Fruit fly (Drosophila melanogaster) S2 (cell line): ENCODE measurements around the gene Rsbp15.

Experiments used
- CG8478 ChIP-seq: fragments of >200 bp; optimal IDR thresholded peaks from 2 replicates; lab custom pipeline; 2018
- CTCF ChIP-seq, 2 experiments: fragments of >200 bp; optimal IDR thresholded peaks; 2 replicates each; lab custom pipeline; 2018

Rsbp15 gene

DNA sequence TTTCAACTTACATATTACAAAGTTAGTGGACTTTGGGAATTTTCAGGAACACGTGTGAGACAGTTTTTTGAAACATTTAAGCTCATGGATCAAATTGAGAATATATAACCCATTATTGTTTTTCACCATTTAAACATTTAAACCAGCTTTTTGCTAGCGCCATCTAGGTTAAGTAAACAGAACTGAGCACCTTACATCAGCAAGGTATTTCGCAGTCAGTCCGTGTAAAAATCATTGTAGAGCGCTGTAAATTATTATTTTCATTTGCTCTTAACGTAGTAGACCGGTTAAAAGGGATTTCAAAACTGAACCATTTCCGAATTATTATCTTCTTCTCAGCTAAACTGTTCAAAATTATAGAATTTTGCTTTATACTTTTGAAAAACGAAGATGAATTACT lies at the start of gene Rsbp15:
Rsbp15 (plus strand) TSS at position 295 of the 400 bp plus-strand sequence.
- TF ChIP-seq CG8478 (lab: Kevin White, UChicago) (no peak), CTCF (optimal IDR thresholded peaks at IDR 0.05; lab: Kevin White, UChicago) (peak; percentile 86 to 91)

DNA sequence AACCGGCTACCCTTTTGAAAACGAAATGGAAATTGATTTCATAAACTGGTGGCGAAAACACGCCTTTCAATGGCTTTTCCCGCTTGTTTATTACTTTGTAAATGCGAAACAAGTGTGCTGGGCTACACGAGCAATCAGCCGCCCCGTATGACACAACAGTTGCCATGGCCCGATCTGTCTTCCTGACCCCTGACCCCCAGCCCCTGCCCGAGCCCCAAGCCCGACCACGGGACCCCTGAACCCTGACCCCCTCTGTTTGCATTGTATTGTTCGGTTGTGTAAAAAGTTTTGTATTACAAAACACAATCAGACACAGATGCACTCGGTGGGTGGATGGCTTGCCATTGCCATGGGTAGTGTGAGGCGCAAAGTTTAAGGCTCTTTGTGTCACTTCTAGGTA lies 36.6 kb upstream of the Rsbp15 start:
- TF ChIP-seq CG8478 (lab: Kevin White, UChicago) (no peak), CTCF (optimal IDR thresholded peaks at IDR 0.05; lab: Kevin White, UChicago) (no peak)

DNA sequence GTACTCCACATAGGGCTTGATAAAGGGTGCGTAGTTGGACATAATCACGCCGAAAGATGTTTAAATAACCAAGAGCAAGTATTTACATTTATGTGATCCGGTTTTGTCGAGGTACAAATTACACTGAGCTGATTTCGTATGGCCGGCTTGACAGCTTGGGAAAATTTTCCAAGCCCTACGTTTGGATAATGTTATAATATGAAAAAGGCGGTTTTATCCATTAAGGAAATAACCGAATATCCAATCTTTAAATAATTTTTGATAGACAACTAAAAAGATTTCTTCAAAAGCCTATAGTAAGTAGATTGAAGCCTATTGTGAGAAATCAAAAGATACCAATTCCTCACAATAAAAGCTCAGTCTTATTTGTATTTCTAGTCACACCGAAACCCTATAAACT lies 27.3 kb upstream of the Rsbp15 start, which contains the start of the genes eIF3d2 and CG43450:
eIF3d2 (minus strand) TSS at position 101 of the 400 bp plus-strand sequence.
CG43450 (plus strand) TSS at position 384 of the 400 bp plus-strand sequence.
- TF ChIP-seq CTCF (optimal IDR thresholded peaks at IDR 0.05; lab: Kevin White, UChicago) (no peak), CG8478 (lab: Kevin White, UChicago) (no peak)

DNA sequence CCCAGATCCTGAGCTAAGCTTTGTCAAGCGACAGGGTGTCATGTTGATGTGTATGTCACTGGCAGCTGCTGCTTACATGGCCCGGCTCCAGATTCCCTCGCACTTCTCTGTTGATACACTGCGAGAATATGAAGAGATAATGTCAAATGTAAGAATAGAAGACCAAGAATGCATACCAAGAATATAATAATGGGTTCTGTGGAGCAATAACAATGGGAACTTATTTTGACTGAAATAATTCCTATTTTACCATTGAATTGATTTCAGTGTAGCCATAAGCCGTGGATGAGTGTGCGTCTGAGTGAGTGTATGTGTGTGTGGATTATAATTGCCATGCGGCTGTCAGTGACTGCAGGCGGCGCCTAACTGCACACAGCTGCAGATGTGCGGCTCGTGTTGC lies 26.1 kb upstream of the Rsbp15 start:
- TF ChIP-seq CTCF (optimal IDR thresholded peaks at IDR 0.05; lab: Kevin White, UChicago) (no peak), CG8478 (lab: Kevin White, UChicago) (no peak)

DNA sequence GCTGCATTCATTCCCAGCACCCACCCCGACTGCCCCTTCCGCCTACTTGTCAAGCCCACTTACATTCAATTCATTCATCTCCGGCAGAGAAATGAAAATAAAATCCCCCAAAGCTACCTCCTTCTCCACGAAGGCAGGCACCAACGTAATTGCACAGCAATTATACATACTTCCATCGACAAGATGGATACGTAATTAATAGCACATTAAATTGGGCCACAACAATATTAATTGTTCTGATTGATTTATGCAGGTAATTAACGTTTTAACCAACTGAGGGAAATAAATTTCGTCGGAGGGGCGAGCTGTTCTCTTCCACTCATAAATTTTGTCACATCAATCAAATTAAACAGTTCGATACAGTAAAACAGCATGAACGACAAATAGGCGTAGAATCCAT lies 24.5 kb upstream of the Rsbp15 start, which contains the start of gene Adk1:
Adk1 (plus strand) TSS at position 301 of the 400 bp plus-strand sequence.
- TF ChIP-seq CG8478 (lab: Kevin White, UChicago) (no peak), CTCF (optimal IDR thresholded peaks at IDR 0.05; lab: Kevin White, UChicago) (no peak)

DNA sequence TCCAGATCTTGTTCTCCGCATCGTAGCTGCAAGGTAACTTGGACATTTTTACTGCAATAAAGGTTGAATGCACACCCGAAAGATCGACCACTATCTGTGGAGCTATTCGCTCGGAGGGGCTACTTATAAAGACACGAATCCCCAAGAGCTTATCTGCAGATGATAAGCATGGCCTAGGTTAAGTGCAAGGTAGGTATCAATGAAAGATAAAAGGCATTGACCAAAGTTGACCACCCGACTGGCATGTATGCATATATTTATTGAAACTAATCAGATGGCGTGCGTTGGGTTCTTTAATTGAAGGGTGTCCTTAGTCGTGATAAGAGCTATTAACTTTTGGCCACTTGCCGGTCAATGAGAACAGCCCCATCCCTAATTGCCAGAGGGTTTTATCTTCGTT lies 11.9 kb upstream of the Rsbp15 start, which contains the start of gene CG4830:
CG4830 (minus strand) TSS at position 101 of the 400 bp plus-strand sequence.
- TF ChIP-seq CTCF (optimal IDR thresholded peaks at IDR 0.05; lab: Kevin White, UChicago) (no peak), CG8478 (lab: Kevin White, UChicago) (no peak)

DNA sequence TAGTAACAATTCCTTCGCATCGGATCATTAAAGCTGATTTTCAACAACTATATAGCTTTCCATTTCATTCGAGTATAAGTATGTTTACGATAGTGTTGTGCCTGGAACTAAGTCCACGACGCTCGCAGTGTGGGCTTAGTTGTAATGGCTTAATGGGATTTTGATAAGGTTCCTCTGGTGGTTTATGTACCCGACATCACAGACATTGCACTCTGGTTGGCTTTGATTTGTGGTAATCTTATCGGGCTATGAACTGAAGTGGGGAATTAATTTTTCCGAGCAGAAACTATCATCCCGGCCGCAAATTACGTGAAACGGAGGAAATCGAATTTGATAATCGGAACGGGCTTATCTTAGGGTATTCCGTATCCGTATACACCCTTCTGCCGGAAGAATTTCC lies 10.6 kb upstream of the Rsbp15 start:
- no peak for TF ChIP-seq CTCF (optimal IDR thresholded peaks at IDR 0.05; lab: Kevin White, UChicago)
- no peak for TF ChIP-seq CG8478 (lab: Kevin White, UChicago)

DNA sequence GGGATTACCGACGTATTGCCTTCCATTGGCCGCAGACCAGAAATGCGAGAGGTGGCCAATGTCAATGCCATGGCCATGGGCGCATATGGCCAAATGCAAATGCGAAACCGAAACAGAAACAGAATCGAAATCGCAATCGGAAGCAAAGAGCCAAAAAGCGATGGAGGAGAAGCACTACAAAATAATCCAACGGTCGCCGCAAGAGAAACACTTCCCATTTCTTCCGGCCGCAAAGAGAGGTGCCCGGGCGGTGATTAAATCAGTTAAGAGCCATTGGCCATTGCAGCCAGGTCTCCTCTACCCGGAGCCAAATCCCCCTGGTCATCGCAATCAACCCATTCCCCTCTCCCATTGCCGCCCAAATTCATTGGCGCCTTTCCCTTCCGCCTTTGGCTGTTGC lies 8.0 kb upstream of the Rsbp15 start, which contains the start of gene CG14742:
CG14742 (plus strand) TSS at position 301 of the 400 bp plus-strand sequence.
- TF ChIP-seq CTCF (optimal IDR thresholded peaks at IDR 0.05; lab: Kevin White, UChicago) (no peak), CG8478 (lab: Kevin White, UChicago) (no peak)

DNA sequence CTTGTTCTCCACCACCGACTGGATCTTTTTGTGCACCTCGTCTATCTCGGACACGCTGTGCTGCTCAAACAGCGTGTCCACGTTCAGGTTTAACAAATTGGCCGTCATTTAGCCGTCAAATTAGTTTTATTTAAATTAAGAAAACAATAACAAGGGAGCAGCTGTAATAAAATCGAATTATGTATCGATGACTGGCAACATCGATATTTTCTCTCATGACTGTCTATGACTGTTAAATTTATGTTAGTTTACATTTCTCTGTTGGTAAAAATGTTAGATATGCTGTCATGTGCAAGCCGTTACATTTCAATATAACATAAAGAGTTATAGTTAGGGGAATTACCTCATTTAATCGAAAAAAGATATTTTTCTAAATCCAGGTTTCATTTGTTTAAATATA lies 2.7 kb upstream of the Rsbp15 start, which contains the start of gene Cog1:
Cog1 (minus strand) TSS at position 190 of the 400 bp plus-strand sequence.
- no peak for TF ChIP-seq CTCF (optimal IDR thresholded peaks at IDR 0.05; lab: Kevin White, UChicago)
- no peak for TF ChIP-seq CG8478 (lab: Kevin White, UChicago)

DNA sequence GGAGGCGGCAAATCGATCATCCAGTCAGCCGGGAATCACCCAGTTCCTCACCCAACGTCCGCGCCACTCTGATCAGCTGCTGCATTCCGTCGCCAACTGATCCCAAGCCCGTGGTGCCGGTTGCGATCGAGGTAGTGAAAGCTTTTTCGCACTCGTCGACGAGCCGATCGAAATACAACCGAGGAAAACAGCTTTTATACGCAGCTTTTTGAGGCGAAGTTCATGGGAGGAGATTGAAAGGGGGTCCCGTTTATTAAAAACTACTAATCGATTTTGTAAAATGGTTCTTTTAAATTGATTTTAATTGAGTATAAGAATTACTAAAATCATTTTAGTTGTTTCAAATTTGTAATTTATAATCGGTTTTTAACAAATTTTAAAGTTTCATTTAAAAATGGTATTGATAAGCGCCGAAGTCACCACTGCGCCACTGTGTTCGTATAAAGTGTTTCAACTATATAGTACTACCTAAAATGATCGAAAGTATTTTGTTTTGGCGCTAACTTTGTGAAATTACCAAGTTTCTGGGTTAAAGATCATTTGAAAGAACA lies 746 bp upstream of the Rsbp15 start, which contains the start of gene CG4860:
CG4860 (minus strand) TSS at position 99 of the 551 bp plus-strand sequence.
- no peak for TF ChIP-seq CTCF (optimal IDR thresholded peaks at IDR 0.05; lab: Kevin White, UChicago)

DNA sequence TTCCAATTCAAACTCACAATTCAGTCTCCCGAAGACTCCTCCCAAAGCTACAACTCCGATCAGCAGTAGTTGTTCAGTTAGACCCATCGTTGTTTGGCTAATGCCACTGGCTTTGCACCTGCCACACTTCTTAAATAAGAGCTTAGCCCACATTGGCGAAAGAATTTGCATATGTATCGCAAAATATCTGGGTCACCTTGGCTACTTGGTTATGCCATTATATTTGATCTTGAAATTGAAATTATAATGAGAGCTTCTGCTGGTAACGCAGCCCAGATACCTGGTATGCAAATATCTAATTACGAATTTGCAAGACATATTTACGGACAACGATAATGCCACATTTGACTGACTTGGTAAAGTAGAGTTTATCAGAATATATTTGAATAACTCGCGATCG lies 2.7 kb downstream of the Rsbp15 start, which contains the start of gene CG17404:
CG17404 (minus strand) TSS at position 101 of the 400 bp plus-strand sequence.
- TF ChIP-seq CG8478 (lab: Kevin White, UChicago): no peak

DNA sequence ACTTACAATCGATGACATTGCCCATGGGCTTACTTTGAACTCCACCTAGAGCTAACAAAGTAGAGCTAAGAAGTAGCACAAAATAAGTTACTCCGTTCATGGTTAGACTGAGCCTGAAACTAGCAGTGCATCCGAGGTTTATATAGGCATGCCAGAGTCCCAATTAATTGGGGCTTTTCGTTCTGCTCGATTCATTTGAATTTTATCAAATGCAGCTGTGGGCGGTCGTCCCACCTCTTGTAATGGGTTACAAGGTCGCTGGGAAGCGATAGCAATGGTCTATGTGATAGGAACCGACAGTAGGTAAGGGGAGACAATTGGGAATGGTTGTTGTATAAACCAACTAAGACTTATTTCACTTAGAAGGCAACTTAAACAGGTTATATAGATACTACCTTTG lies 4.1 kb downstream of the Rsbp15 start, which contains the start of gene CG12256:
CG12256 (minus strand) TSS at position 101 of the 400 bp plus-strand sequence.
- no peak for TF ChIP-seq CTCF (optimal IDR thresholded peaks at IDR 0.05; lab: Kevin White, UChicago)
- TF ChIP-seq CG8478 (lab: Kevin White, UChicago): no peak

DNA sequence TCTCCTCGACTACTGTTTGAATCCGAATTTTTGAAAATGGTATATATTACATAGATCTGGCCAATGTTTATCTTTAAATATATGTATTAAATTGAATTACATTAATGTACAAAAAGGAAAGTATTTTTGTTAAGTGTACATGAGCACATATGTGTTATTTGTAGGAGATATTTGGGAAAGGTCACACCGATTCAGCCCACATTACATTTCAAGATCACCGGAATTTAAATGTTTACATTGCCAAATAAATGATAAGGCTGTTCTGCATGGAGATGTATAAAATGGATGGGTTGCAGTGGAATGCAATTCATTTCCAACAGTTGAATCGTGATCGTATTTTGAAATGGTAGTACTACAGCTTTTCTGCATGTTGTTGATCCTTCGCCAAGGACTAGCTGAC lies 6.9 kb downstream of the Rsbp15 start, which contains the start of gene CG3916:
CG3916 (plus strand) TSS at position 301 of the 400 bp plus-strand sequence.
- TF ChIP-seq CG8478 (lab: Kevin White, UChicago): no peak
- TF ChIP-seq CTCF (optimal IDR thresholded peaks at IDR 0.05; lab: Kevin White, UChicago): no peak

DNA sequence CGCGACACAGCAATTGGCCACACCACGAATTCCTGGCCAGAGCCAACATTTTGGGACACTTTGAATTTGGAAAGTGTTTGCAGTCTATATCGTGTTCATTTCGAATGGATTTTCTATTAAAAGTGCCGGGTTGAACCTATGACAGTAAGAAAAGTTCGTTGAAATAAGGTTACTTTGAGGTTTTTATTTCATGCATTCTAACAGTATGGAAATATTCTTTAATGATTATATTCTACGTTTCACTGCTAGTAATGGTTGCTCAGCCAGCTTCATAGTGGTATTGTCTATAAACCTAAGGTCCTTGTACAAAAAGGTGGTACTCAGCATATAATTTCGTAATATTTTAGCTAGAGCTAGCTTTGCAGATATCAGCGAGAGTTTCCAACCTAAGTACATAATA lies 10.4 kb downstream of the Rsbp15 start, which contains the start of gene Pglym87:
Pglym87 (minus strand) TSS at position 101 of the 400 bp plus-strand sequence.
- no peak for TF ChIP-seq CG8478 (lab: Kevin White, UChicago)
- TF ChIP-seq CTCF (optimal IDR thresholded peaks at IDR 0.05; lab: Kevin White, UChicago): no peak

DNA sequence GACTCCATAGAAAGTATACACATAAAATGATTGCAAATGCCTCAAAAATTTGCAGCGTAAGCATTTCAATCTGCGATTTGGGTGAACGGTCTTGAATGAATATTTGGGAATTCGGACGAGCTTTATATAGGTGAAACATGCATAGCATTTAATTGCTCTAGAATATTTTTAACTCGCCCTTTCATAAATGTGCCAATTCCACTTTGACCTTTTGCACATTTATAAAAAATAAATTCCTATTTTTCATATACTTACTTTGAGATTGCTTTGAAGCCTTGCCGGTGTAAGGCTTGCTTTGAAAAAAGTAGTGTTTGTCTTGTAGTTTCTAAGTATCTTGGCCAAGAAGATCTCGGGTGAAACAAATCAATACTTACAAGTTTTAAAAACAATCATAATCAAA lies 12.4 kb downstream of the Rsbp15 start, which contains the start of gene Cyp313a5:
Cyp313a5 (minus strand) TSS at position 101 of the 400 bp plus-strand sequence.
- no peak for TF ChIP-seq CTCF (optimal IDR thresholded peaks at IDR 0.05; lab: Kevin White, UChicago)
- TF ChIP-seq CG8478 (lab: Kevin White, UChicago): no peak
